Worm (Caenorhabditis elegans): Measurements from ENCODE around the gene srh-70.

DNA sequence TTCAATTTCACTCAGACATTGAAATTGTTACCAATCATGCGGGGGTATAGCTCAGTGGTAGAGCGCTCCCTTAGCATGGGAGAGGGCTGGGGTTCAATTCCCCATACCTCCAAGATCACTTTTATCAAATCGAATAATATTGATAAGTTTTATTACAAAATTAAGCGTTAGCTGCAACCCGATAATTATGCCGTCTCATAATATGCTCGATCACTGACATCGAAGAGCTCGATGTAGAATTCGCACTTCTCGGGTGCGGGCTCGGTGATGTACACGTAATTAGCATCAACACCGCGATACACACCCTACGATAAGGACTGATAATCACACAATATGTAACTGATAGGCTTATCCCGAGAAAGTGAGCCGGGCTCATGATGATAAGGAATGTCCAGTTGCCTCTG is 23.9 kb upstream of the srh-70 start:
- TF ChIP-seq lin-39 (tag; optimal IDR thresholded peaks at IDR 0.05) (no peak), fos-1 (tag; optimal IDR thresholded peaks at IDR 0.05) (peak; percentile 33), nhr-77 (tag; optimal IDR thresholded peaks at IDR 0.05) (no peak), lin-11 (tag; optimal IDR thresholded peaks at IDR 0.05) (no peak), blmp-1 (tag; optimal IDR thresholded peaks at IDR 0.05; ENCODE audit: insufficient read depth) (no peak), ZK546.5 (tag; optimal IDR thresholded peaks at IDR 0.05) (no peak), unc-62 (GFP tag; optimal IDR thresholded peaks at IDR 0.05) (no peak), ceh-82 (tag; optimal IDR thresholded peaks at IDR 0.05) (no peak)
